Fruit fly (Drosophila melanogaster): Measurements from ENCODE around the gene CG14034.

DNA sequence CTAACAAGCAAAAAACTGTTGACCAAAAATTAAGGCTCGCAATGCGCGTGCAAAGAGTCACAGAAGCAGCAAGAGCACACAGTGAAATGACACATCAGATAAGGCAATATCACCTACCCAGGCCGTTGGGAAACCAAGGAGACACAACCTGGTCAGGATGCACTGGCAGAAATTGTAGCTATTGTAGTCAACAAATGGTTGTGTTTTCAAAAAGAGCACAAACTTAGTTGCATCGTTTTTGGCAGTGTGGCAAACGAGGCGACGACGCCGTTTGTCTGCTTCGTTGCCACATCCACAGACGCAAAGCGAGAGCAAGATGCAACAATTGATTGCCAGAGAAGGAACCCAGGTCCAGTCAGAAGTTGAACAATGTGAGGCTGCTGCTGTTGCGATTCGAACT lies 33.4 kb upstream of the CG14034 start:
- TF ChIP-seq psq (GFP tag; optimal IDR thresholded peaks at IDR 0.05) (peak; percentile 75), Hr78 (GFP tag; optimal IDR thresholded peaks at IDR 0.05) (no peak), ey (GFP tag; optimal IDR thresholded peaks at IDR 0.05) (peak; percentile 73), sage (GFP tag; optimal IDR thresholded peaks at IDR 0.05) (no peak), fru (GFP tag; optimal IDR thresholded peaks at IDR 0.05) (peak; percentile 81), pan (optimal IDR thresholded peaks at IDR 0.05) (no peak), h (GFP tag; optimal IDR thresholded peaks at IDR 0.05) (peak; percentile 84), br (GFP tag; optimal IDR thresholded peaks at IDR 0.05) (peak; percentile 84), lola (GFP tag; optimal IDR thresholded peaks at IDR 0.05) (no peak)

Measured in whole organism, wandering third instar larva.